Worm (Caenorhabditis elegans) whole organism, mixed stage, embryonic: ENCODE measurements around the gene deg-3.

Experiments
- elt-1 ChIP-seq: sonication (generic microtip); optimal IDR thresholded peaks from 2 replicates; lab custom pipeline; 2017; ENCODE audit warnings: missing genetic modification characterization, mild to moderate bottlenecking, missing compliant biosample characterization, antibody characterized with exemption, moderate library complexity, borderline replicate concordance; ENCODE audit not compliant: insufficient read depth
- unc-62 ChIP-seq: fragments of 150-350 bp; optimal IDR thresholded peaks from 2 replicates; lab custom pipeline; 2014; ENCODE audit warnings: missing biosample characterization, missing genetic modification reagents, missing genetic modification characterization

- TF ChIP-seq elt-1 (tag; lab: Kevin White, UChicago): no peak
- no peak for TF ChIP-seq unc-62
Measured at ce11 chrV:11421605-11422004, 6.6 kb upstream of the deg-3 start, which contains the start of gene des-2.
